Fruit fly (Drosophila melanogaster): Measurements from ENCODE around the gene Sf3a2.
A peak's percentile ranks its signal among the peaks of the same experiment; 100 is the strongest.

Gene Sf3a2

DNA sequence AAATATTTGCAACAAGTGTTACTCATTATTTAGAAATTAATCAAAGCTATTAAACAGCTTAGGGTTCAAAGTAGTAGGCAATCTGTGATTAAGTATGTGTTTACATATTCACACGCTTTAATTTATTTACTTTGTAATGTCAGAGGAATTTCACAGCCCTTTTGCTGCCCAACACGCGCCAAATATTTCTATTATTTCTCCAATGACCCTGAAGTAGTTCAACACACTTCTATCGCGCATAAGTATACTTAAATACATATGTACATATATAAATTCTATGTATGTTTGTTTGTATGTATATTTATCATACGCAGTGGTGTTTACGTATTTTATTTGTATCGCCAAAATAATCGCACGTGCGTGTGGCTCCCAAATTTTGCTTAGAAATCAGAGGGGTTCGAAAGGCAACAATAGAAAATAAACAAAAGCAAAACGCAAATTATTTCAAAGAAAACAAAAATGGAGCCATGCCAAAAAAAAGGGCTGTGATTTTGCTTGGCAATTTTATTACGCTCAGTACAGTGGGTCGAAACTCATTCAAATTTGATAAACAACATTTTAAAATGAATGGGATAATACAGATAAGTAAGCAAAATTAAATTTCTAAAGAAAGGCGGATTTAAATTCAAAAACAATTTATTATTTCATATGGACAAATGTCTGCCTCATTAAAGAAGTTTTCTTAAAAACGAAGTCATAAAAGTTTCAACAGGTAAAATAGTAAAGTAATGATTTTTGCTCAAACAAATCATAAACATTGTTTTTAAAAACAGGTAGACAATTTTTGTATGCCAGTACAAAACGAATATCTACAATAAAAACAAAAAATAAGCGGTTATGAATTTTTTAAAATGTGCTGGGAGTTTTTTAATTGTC is 10.4 kb downstream of the Sf3a2 start (continued):
- TF ChIP-seq CG8632 (GFP tag; optimal IDR thresholded peaks at IDR 0.05) (peak; percentile 35), esn (GFP tag; optimal IDR thresholded peaks at IDR 0.05) (peak; percentile 52), CG10669 (GFP tag; optimal IDR thresholded peaks at IDR 0.05) (no peak), fkh (GFP tag; optimal IDR thresholded peaks at IDR 0.05) (peak; percentile 55), Hr4 (GFP tag; optimal IDR thresholded peaks at IDR 0.05) (peak; percentile 57), Ets21C (GFP tag; optimal IDR thresholded peaks at IDR 0.05) (peak; percentile 24)

DNA sequence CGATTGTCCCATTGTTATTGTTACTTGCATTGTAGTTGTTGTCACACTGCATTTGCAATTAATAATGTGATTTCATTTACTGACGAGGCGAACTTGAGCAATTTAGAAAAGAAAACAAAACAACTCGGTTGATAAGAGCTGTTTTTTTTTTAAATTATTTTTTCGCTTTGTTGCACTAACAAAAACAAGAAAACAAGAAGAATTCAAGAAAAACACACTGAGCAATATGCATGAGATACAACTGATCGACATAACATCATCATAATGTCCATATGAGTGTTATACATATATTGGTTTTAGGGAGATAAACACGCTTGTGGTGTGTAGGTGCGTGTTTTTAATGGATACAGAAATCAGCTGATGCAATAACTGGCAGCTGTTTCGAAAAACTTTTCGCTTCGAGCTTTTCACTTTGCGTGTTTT is 11.4 kb downstream of the Sf3a2 start:
- no peak for TF ChIP-seq Eip75B (GFP tag; optimal IDR thresholded peaks at IDR 0.05)
- no peak for TF ChIP-seq lz (GFP tag; optimal IDR thresholded peaks at IDR 0.05)
- TF ChIP-seq Smox (GFP tag; optimal IDR thresholded peaks at IDR 0.05): no peak
- no peak for TF ChIP-seq Hr39 (GFP tag; optimal IDR thresholded peaks at IDR 0.05)
- TF ChIP-seq Sox102F (GFP tag; optimal IDR thresholded peaks at IDR 0.05): no peak
- TF ChIP-seq CG4318 (GFP tag; optimal IDR thresholded peaks at IDR 0.05): peak; percentile 50
- peak; percentile 63 for TF ChIP-seq net (GFP tag; optimal IDR thresholded peaks at IDR 0.05)
- peak; percentile 95 for TF ChIP-seq CG6276 (GFP tag; optimal IDR thresholded peaks at IDR 0.05)
- no peak for TF ChIP-seq svp (GFP tag)
- TF ChIP-seq CG8319 (GFP tag; optimal IDR thresholded peaks at IDR 0.05): no peak
- TF ChIP-seq Eip78C (GFP tag): peak; percentile 75
- no peak for TF ChIP-seq Sox15 (GFP tag; optimal IDR thresholded peaks at IDR 0.05)
- peak; percentile 49 for TF ChIP-seq CG11762 (GFP tag; optimal IDR thresholded peaks at IDR 0.05; ENCODE audit: insufficient read depth)
- TF ChIP-seq CG8632 (GFP tag; optimal IDR thresholded peaks at IDR 0.05): no peak
- no peak for TF ChIP-seq Blimp-1 (GFP tag; optimal IDR thresholded peaks at IDR 0.05)
- TF ChIP-seq Ets21C (GFP tag; optimal IDR thresholded peaks at IDR 0.05): no peak
- TF ChIP-seq esn (GFP tag; optimal IDR thresholded peaks at IDR 0.05): no peak
- TF ChIP-seq CG34406 (GFP tag; optimal IDR thresholded peaks at IDR 0.05): no peak
- TF ChIP-seq CG15336 (GFP tag; IDR thresholded peaks at IDR 0.05): peak; percentile 84
- TF ChIP-seq acj6 (GFP tag; optimal IDR thresholded peaks at IDR 0.05): peak; percentile 18
- TF ChIP-seq achi (GFP tag; optimal IDR thresholded peaks at IDR 0.05): peak; percentile 18
- no peak for TF ChIP-seq Ets96B (tag; optimal IDR thresholded peaks at IDR 0.05)
- peak; percentile 91 for TF ChIP-seq CG8119 (GFP tag; IDR thresholded peaks at IDR 0.05)
- TF ChIP-seq CG3032 (tag; optimal IDR thresholded peaks at IDR 0.05): no peak
- TF ChIP-seq CG31627 (GFP tag; optimal IDR thresholded peaks at IDR 0.05): no peak
- TF ChIP-seq OdsH (GFP tag; optimal IDR thresholded peaks at IDR 0.05): peak; percentile 52
- no peak for TF ChIP-seq spab (GFP tag; optimal IDR thresholded peaks at IDR 0.05)
- TF ChIP-seq fd59A (GFP tag; optimal IDR thresholded peaks at IDR 0.05): no peak
- peak; percentile 32 for TF ChIP-seq CG6808 (GFP tag; optimal IDR thresholded peaks at IDR 0.05)
- peak; percentile 77 for TF ChIP-seq CG16779 (tag; optimal IDR thresholded peaks at IDR 0.05)
- no peak for TF ChIP-seq dsx (GFP tag; optimal IDR thresholded peaks at IDR 0.05; ENCODE audit: poor library complexity, severe bottlenecking)
- peak; percentile 7 for TF ChIP-seq CG10631 (GFP tag; optimal IDR thresholded peaks at IDR 0.05)
- peak; percentile 86 for TF ChIP-seq CG6163 (GFP tag; IDR thresholded peaks at IDR 0.05)
- no peak for TF ChIP-seq cyc (GFP tag; optimal IDR thresholded peaks at IDR 0.05)
- peak; percentile 10 for TF ChIP-seq CG6792 (GFP tag; optimal IDR thresholded peaks at IDR 0.05)
- TF ChIP-seq eg (GFP tag; IDR thresholded peaks at IDR 0.05): peak; percentile 91
- TF ChIP-seq CG1621 (tag; optimal IDR thresholded peaks at IDR 0.05): no peak
- no peak for TF ChIP-seq CG11902 (GFP tag; optimal IDR thresholded peaks at IDR 0.05)
- peak; percentile 78 for TF ChIP-seq Lpt (GFP tag; optimal IDR thresholded peaks at IDR 0.05)
- TF ChIP-seq CG7368 (GFP tag; optimal IDR thresholded peaks at IDR 0.05): no peak
- peak; percentile 51 for TF ChIP-seq pdm3 (GFP tag; optimal IDR thresholded peaks at IDR 0.05)
- peak; percentile 52 for TF ChIP-seq fkh (GFP tag; optimal IDR thresholded peaks at IDR 0.05)
- TF ChIP-seq vri (GFP tag; optimal IDR thresholded peaks at IDR 0.05): peak; percentile 86
- TF ChIP-seq salr (GFP tag; optimal IDR thresholded peaks at IDR 0.05): peak in 1 of 2 experiments; percentile 35
- TF ChIP-seq Hr38 (GFP tag; optimal IDR thresholded peaks at IDR 0.05): no peak
- TF ChIP-seq Met (GFP tag; optimal IDR thresholded peaks at IDR 0.05): no peak
